Fruit fly (Drosophila melanogaster) whole organism, embryonic: ENCODE results near the gene Glys.

ENCODE experiments used
- CG10274 ChIP-seq: fragments of 200-800 bp; sonication (Bioruptor generic); optimal IDR thresholded peaks from 3 replicates; lab custom pipeline; 2017; ENCODE audit warnings: missing biosample characterization, mild to moderate bottlenecking, missing genetic modification characterization
- CG12071 ChIP-seq: fragments of 200-800 bp; sonication (Bioruptor generic); optimal IDR thresholded peaks from 3 replicates; lab custom pipeline; 2018; ENCODE audit warnings: missing biosample characterization, mild to moderate bottlenecking, missing genetic modification characterization
- CG12391 ChIP-seq: fragments of 200-800 bp; sonication (Bioruptor generic); optimal IDR thresholded peaks from 3 replicates; lab custom pipeline; 2018; ENCODE audit warnings: missing biosample characterization, mild to moderate bottlenecking, missing genetic modification characterization, moderate library complexity
- CG18262 ChIP-seq: fragments of 200-800 bp; optimal IDR thresholded peaks from 3 replicates; lab custom pipeline; 2019; ENCODE audit warnings: missing biosample characterization, mild to moderate bottlenecking, missing genetic modification characterization, moderate library complexity
- CG2202 ChIP-seq: fragments of 200-800 bp; sonication (Bioruptor generic); optimal IDR thresholded peaks from 2 replicates; lab custom pipeline; 2018; ENCODE audit warnings: missing biosample characterization, mild to moderate bottlenecking, missing genetic modification characterization
- CG3407 ChIP-seq: fragments of 200-800 bp; sonication (Bioruptor generic); optimal IDR thresholded peaks from 2 replicates; lab custom pipeline; 2018; ENCODE audit warnings: missing biosample characterization, mild to moderate bottlenecking, missing genetic modification characterization
- CG34224 ChIP-seq: fragments of 200-800 bp; sonication (Bioruptor generic); IDR thresholded peaks from 3 replicates; pipeline ENCODE4 v1.3.6; 2022; ENCODE audit warnings: missing biosample characterization, missing genetic modification characterization; ENCODE audit not compliant: partially characterized antibody
- CG3726 ChIP-seq: fragments of 200-800 bp; sonication (Bioruptor generic); IDR thresholded peaks from 3 replicates; pipeline ENCODE4, ENCODE4 v1.3.6; 2022; ENCODE audit warnings: missing biosample characterization, missing genetic modification characterization
- CG9932 ChIP-seq: fragments of 200-800 bp; sonication (Bioruptor generic); IDR thresholded peaks from 2 replicates; pipeline ENCODE4 v1.3.6; 2022; ENCODE audit warnings: missing biosample characterization, missing genetic modification characterization
- Dad ChIP-seq: fragments of 200-800 bp; sonication (Bioruptor generic); optimal IDR thresholded peaks from 3 replicates; lab custom pipeline; 2016; ENCODE audit warnings: missing biosample characterization, missing genetic modification characterization
- Ets97D ChIP-seq: fragments of 200-800 bp; sonication (Bioruptor generic); optimal IDR thresholded peaks from 3 replicates; lab custom pipeline; 2016; ENCODE audit warnings: missing biosample characterization, missing genetic modification characterization
- H2.0 ChIP-seq: fragments of 200-800 bp; sonication (Bioruptor generic); IDR thresholded peaks from 2 replicates; pipeline ENCODE4 v1.3.6; 2022; ENCODE audit warnings: missing biosample characterization, missing genetic modification characterization
- Hey ChIP-seq: fragments of 200-800 bp; sonication (Bioruptor generic); optimal IDR thresholded peaks from 3 replicates; lab custom pipeline; 2018; ENCODE audit warnings: missing biosample characterization, mild to moderate bottlenecking, missing genetic modification characterization
- HmgD ChIP-seq: fragments of 200-800 bp; sonication (Bioruptor generic); optimal IDR thresholded peaks from 3 replicates; lab custom pipeline; 2016; ENCODE audit warnings: missing biosample characterization, missing genetic modification characterization
- Hmr ChIP-seq: fragments of 200-800 bp; sonication (Bioruptor generic); optimal IDR thresholded peaks from 3 replicates; lab custom pipeline; 2017; ENCODE audit warnings: mild to moderate bottlenecking, missing biosample characterization, missing genetic modification reagents, missing genetic modification characterization
- Hmx ChIP-seq: fragments of 200-800 bp; sonication (Bioruptor generic); optimal IDR thresholded peaks from 2 replicates; lab custom pipeline; 2016; ENCODE audit warnings: missing biosample characterization, missing genetic modification characterization
- Jarid2 ChIP-seq: fragments of 200-800 bp; sonication (Bioruptor generic); optimal IDR thresholded peaks from 3 replicates; lab custom pipeline; 2017; ENCODE audit warnings: mild to moderate bottlenecking, missing biosample characterization, missing genetic modification reagents, missing genetic modification characterization
- Mrtf ChIP-seq: fragments of 200-800 bp; sonication (Bioruptor generic); IDR thresholded peaks from 3 replicates; pipeline ENCODE4 v1.3.6; 2022; ENCODE audit warnings: missing biosample characterization, missing genetic modification characterization
- Neu2 ChIP-seq: fragments of 200-800 bp; sonication (Bioruptor generic); optimal IDR thresholded peaks from 3 replicates; lab custom pipeline; 2016; ENCODE audit warnings: missing biosample characterization, missing genetic modification characterization, borderline replicate concordance
- Sox100B ChIP-seq: fragments of 200-800 bp; sonication (Bioruptor generic); optimal IDR thresholded peaks from 3 replicates; lab custom pipeline; 2018; ENCODE audit warnings: missing biosample characterization, mild to moderate bottlenecking, missing genetic modification characterization
- Xrp1 ChIP-seq: fragments of 200-800 bp; sonication (Bioruptor generic); IDR thresholded peaks from 2 replicates; pipeline ENCODE4 v1.3.6; 2022; ENCODE audit warnings: missing biosample characterization, missing genetic modification characterization
- YL-1 ChIP-seq: fragments of 200-800 bp; sonication (Bioruptor generic); optimal IDR thresholded peaks from 3 replicates; lab custom pipeline; 2017; ENCODE audit warnings: missing biosample characterization, mild to moderate bottlenecking, missing genetic modification characterization
- al ChIP-seq: fragments of 200-800 bp; sonication (Bioruptor generic); IDR thresholded peaks from 2 replicates; pipeline ENCODE4 v1.3.6; 2022; ENCODE audit warnings: missing biosample characterization, missing genetic modification characterization
- az2 ChIP-seq: fragments of 200-800 bp; sonication (Bioruptor generic); optimal IDR thresholded peaks from 3 replicates; lab custom pipeline; 2016; ENCODE audit warnings: missing biosample characterization, missing genetic modification characterization
- br ChIP-seq: fragments of >200 bp; optimal IDR thresholded peaks from 2 replicates; lab custom pipeline; 2017
- caup ChIP-seq: fragments of 200-800 bp; sonication (Bioruptor generic); optimal IDR thresholded peaks from 3 replicates; lab custom pipeline; 2017; ENCODE audit warnings: missing biosample characterization, mild to moderate bottlenecking, missing genetic modification characterization, moderate library complexity; ENCODE audit not compliant: severe bottlenecking
- chm ChIP-seq: fragments of 200-800 bp; sonication (Bioruptor generic); IDR thresholded peaks from 2 replicates; pipeline ENCODE4 v1.3.6; 2022; ENCODE audit warnings: missing biosample characterization, missing genetic modification characterization
- ems ChIP-seq: fragments of 200-800 bp; sonication (Bioruptor generic); optimal IDR thresholded peaks from 3 replicates; lab custom pipeline; 2016; ENCODE audit warnings: missing biosample characterization, missing genetic modification characterization
- fru ChIP-seq: fragments of >200 bp; optimal IDR thresholded peaks from 2 replicates; lab custom pipeline; 2017
- gcm2 ChIP-seq: fragments of 200-800 bp; sonication (Bioruptor generic); optimal IDR thresholded peaks from 2 replicates; lab custom pipeline; 2016; ENCODE audit warnings: missing biosample characterization, missing genetic modification characterization
- gfzf ChIP-seq: fragments of 200-800 bp; sonication (Bioruptor generic); optimal IDR thresholded peaks from 2 replicates; lab custom pipeline; 2016; ENCODE audit warnings: missing biosample characterization, mild to moderate bottlenecking, missing genetic modification characterization, moderate library complexity
- gsb-n ChIP-seq: fragments of 200-800 bp; sonication (Bioruptor generic); optimal IDR thresholded peaks from 3 replicates; lab custom pipeline; 2018; ENCODE audit warnings: missing biosample characterization, mild to moderate bottlenecking, missing genetic modification characterization
- kah ChIP-seq: fragments of 200-800 bp; sonication (Bioruptor generic); optimal IDR thresholded peaks from 2 replicates; lab custom pipeline; 2018; ENCODE audit warnings: missing biosample characterization, mild to moderate bottlenecking, missing genetic modification characterization
- lab ChIP-seq: fragments of 200-800 bp; sonication (Bioruptor generic); optimal IDR thresholded peaks from 3 replicates; lab custom pipeline; 2017; ENCODE audit warnings: missing biosample characterization, missing genetic modification characterization, mild to moderate bottlenecking, moderate library complexity, missing genetic modification reagents
- nerfin-2 ChIP-seq: fragments of 200-800 bp; sonication (Bioruptor generic); IDR thresholded peaks from 2 replicates; pipeline ENCODE4 v1.3.6; 2022; ENCODE audit warnings: missing biosample characterization, missing genetic modification characterization; ENCODE audit not compliant: partially characterized antibody
- peb ChIP-seq: fragments of 200-800 bp; sonication (Bioruptor generic); IDR thresholded peaks from 2 replicates; pipeline ENCODE4 v1.3.6; 2022; ENCODE audit warnings: missing biosample characterization, missing genetic modification characterization
- pfk ChIP-seq: fragments of 200-800 bp; sonication (Bioruptor generic); optimal IDR thresholded peaks from 2 replicates; lab custom pipeline; 2018; ENCODE audit warnings: missing biosample characterization, mild to moderate bottlenecking, missing genetic modification characterization, moderate library complexity
- prd ChIP-seq, 3 experiments: fragments of >200 bp in 2 of 3; fragments of 200-800 bp in 1 of 3; sonication (Bioruptor generic) in 1 of 3; optimal IDR thresholded peaks in 2 of 3; IDR thresholded peaks in 1 of 3; 2 replicates in 2 of 3; 3 replicates in 1 of 3; pipeline versions ENCODE4 v1.3.6 to Lab custom; 2017 to 2022; ENCODE audit warnings: missing biosample characterization in 1 of 3, missing genetic modification characterization in 1 of 3
- ro ChIP-seq: fragments of 200-800 bp; sonication (Bioruptor generic); IDR thresholded peaks from 2 replicates; pipeline ENCODE4 v1.3.6; 2022; ENCODE audit warnings: missing biosample characterization, missing genetic modification characterization
- sc ChIP-seq, 3 experiments: fragments of >200 bp in 2 of 3; fragments of 200-800 bp in 1 of 3; sonication (Bioruptor generic) in 1 of 3; optimal IDR thresholded peaks; 2 replicates in 2 of 3; 3 replicates in 1 of 3; lab custom pipeline; 2017; ENCODE audit warnings: mild to moderate bottlenecking in 1 of 3, missing biosample characterization in 1 of 3, missing genetic modification characterization in 1 of 3, missing genetic modification reagents in 1 of 3
- sens ChIP-seq: fragments of 200-800 bp; sonication (Bioruptor generic); peaks from one replicate; lab custom pipeline; 2016; ENCODE audit warnings: missing biosample characterization, missing genetic modification characterization
- sima ChIP-seq: fragments of 200-800 bp; sonication (Bioruptor generic); optimal IDR thresholded peaks from 2 replicates; lab custom pipeline; 2016; ENCODE audit warnings: missing biosample characterization, missing genetic modification characterization
- ssp ChIP-seq: fragments of 200-800 bp; sonication (Bioruptor generic); IDR thresholded peaks from 2 replicates; pipeline ENCODE4 v1.3.6; 2022; ENCODE audit warnings: missing biosample characterization, missing genetic modification characterization
- tin ChIP-seq: fragments of 200-800 bp; sonication (Bioruptor generic); optimal IDR thresholded peaks from 3 replicates; lab custom pipeline; 2016; ENCODE audit warnings: missing biosample characterization, missing genetic modification characterization
- tio ChIP-seq: fragments of 200-800 bp; sonication (Bioruptor generic); optimal IDR thresholded peaks from 2 replicates; lab custom pipeline; 2017; ENCODE audit warnings: missing biosample characterization, missing genetic modification characterization, inconsistent platforms
- trh ChIP-seq: fragments of 200-800 bp; sonication (Bioruptor generic); optimal IDR thresholded peaks from 2 replicates; lab custom pipeline; 2016; ENCODE audit warnings: missing biosample characterization, missing genetic modification characterization
- tx ChIP-seq: fragments of 200-800 bp; sonication (Bioruptor generic); optimal IDR thresholded peaks from 2 replicates; lab custom pipeline; 2016; ENCODE audit warnings: missing biosample characterization, missing genetic modification characterization
- unc-4 ChIP-seq: fragments of 200-800 bp; sonication (Bioruptor generic); IDR thresholded peaks from 2 replicates; pipeline ENCODE4 v1.3.6; 2022; ENCODE audit warnings: missing biosample characterization, missing genetic modification characterization; ENCODE audit not compliant: partially characterized antibody
- unpg ChIP-seq: fragments of 200-800 bp; sonication (Bioruptor generic); optimal IDR thresholded peaks from 3 replicates; lab custom pipeline; 2018; ENCODE audit warnings: missing biosample characterization, mild to moderate bottlenecking, missing genetic modification characterization, moderate library complexity
- zf30C ChIP-seq: fragments of 200-800 bp; sonication (Bioruptor generic); optimal IDR thresholded peaks from 3 replicates; lab custom pipeline; 2018; ENCODE audit warnings: missing biosample characterization, mild to moderate bottlenecking, missing genetic modification characterization

The Glys gene

DNA sequence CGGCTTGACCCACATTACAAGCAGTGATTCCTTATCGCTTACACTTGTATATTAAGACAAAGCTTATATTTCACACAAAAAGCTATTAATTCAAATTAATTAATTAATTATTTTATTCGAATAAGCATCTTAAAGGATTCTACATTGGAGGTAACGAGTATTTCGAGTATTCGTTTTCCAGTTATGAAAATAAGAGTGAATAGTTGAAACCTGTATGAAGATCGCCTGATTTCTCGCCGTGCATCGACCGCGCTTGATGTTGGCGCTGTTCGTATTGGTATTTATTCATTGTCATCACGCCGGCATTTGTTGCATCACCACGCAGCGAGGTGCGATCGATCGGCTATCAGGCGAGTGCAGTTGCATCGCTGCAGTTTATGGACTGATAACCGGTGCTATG lies 1.8 kb downstream of the Glys start (continued):
- peak; percentile 33 for TF ChIP-seq gsb-n (tag; lab: Kevin White, UChicago)
- peak; percentile 33 for TF ChIP-seq Hmr
- TF ChIP-seq CG3407 (GFP tag; lab: Kevin White, UChicago) = peak; percentile 6
- peak; percentile 9 for TF ChIP-seq CG12071 (GFP tag; lab: Kevin White, UChicago)
- TF ChIP-seq HmgD (GFP tag; lab: Kevin White, UChicago) = no peak
- TF ChIP-seq unpg (GFP tag; lab: Kevin White, UChicago) = peak; percentile 61
- TF ChIP-seq Dad (GFP tag; lab: Kevin White, UChicago) = no peak
- peak; percentile 78 for TF ChIP-seq Xrp1 (GFP tag; lab: Robert Waterston, UW)
- no peak for TF ChIP-seq Hmx (GFP tag; lab: Kevin White, UChicago)
- no peak for TF ChIP-seq Sox100B (GFP tag; lab: Kevin White, UChicago)
- TF ChIP-seq CG9932 (GFP tag; lab: Robert Waterston, UW) = 0 out of 2 replicates have a peak, but pooled peaks have one; percentile 14
- no peak for TF ChIP-seq kah (GFP tag; lab: Kevin White, UChicago)
- TF ChIP-seq CG3726 (GFP tag; lab: Robert Waterston, UW) = no peak
- TF ChIP-seq Hey (tag; lab: Kevin White, UChicago) = no peak
- TF ChIP-seq pfk = no peak
- TF ChIP-seq H2.0 (GFP tag; lab: Robert Waterston, UW) = peak; percentile 48; the same call in 1 of the 2 replicates
- no peak for TF ChIP-seq sc (optimal IDR thresholded peaks at IDR 0.05; lab: Kevin White, UChicago)
- no peak for TF ChIP-seq sc (GFP tag; optimal IDR thresholded peaks at IDR 0.05; lab: Kevin White, UChicago)
- TF ChIP-seq ssp = 0 out of 2 replicates have a peak, but pooled peaks have one; percentile 39
- no peak for TF ChIP-seq sima
- no peak for TF ChIP-seq Ets97D (GFP tag; lab: Kevin White, UChicago)
- no peak for TF ChIP-seq tx (GFP tag; lab: Kevin White, UChicago)
- peak; percentile 28 for TF ChIP-seq ems (GFP tag; lab: Kevin White, UChicago)
- TF ChIP-seq gfzf (GFP tag; lab: Kevin White, UChicago) = no peak
- TF ChIP-seq CG34224 (GFP tag; lab: Robert Waterston, UW) = no peak
- no peak for TF ChIP-seq nerfin-2 (GFP tag; lab: Robert Waterston, UW)
- no peak for TF ChIP-seq tio (GFP tag; lab: Kevin White, UChicago)
- no peak for TF ChIP-seq CG10274 (GFP tag; lab: Kevin White, UChicago)
- TF ChIP-seq caup (GFP tag; lab: Kevin White, UChicago) = no peak
- peak; percentile 50 for TF ChIP-seq zf30C
- no peak for TF ChIP-seq chm
- peak; percentile 77 for TF ChIP-seq CG18262 (tag; lab: Kevin White, UChicago)
- no peak for TF ChIP-seq Jarid2 (GFP tag; lab: Kevin White, UChicago)
- peak; percentile 3 for TF ChIP-seq gcm2 (GFP tag; lab: Kevin White, UChicago)
- TF ChIP-seq Mrtf = 0 out of 3 replicates have a peak, but pooled peaks have one; percentile 59
- peak; percentile 62 for TF ChIP-seq sens
- TF ChIP-seq az2 (GFP tag; lab: Kevin White, UChicago) = peak; percentile 11
- no peak for TF ChIP-seq trh
- peak; percentile 37; the same call in 1 of the 2 replicates for TF ChIP-seq peb
- TF ChIP-seq lab (GFP tag; lab: Kevin White, UChicago) = peak; percentile 56
- TF ChIP-seq ro (GFP tag; lab: Robert Waterston, UW) = peak; percentile 33; the same call in 1 of the 2 replicates
- TF ChIP-seq CG12391 = peak; percentile 51
- TF ChIP-seq tin (GFP tag; lab: Kevin White, UChicago) = peak; percentile 26
- TF ChIP-seq unc-4 (GFP tag; lab: Robert Waterston, UW) = no peak
- no peak for TF ChIP-seq CG2202 (tag; lab: Kevin White, UChicago)
- TF ChIP-seq prd (optimal IDR thresholded peaks at IDR 0.05; lab: Kevin White, UChicago) = no peak
- peak; percentile 62; the same call in 1 of the 3 replicates for TF ChIP-seq prd (GFP tag; IDR thresholded peaks at IDR 0.05; lab: Robert Waterston, UW)
- no peak for TF ChIP-seq al (GFP tag; lab: Robert Waterston, UW)
- TF ChIP-seq YL-1 (GFP tag; lab: Kevin White, UChicago) = no peak
- no peak for TF ChIP-seq fru
- TF ChIP-seq Neu2 (GFP tag; lab: Kevin White, UChicago) = no peak
- no peak for TF ChIP-seq br
